Fruit fly (Drosophila melanogaster) whole organism, embryonic: ENCODE results near the gene Mul1.

ENCODE experiments used
- Awh ChIP-seq: fragments of 200-800 bp; sonication (Bioruptor generic); IDR thresholded peaks from 2 replicates; pipeline ENCODE4, ENCODE4 v1.3.6; 2022; ENCODE audit warnings: missing biosample characterization, missing genetic modification characterization
- B-H2 ChIP-seq: fragments of 200-800 bp; sonication (Bioruptor generic); optimal IDR thresholded peaks from 2 replicates; lab custom pipeline; 2018; ENCODE audit warnings: missing biosample characterization, mild to moderate bottlenecking, missing genetic modification characterization
- Bgb ChIP-seq: fragments of 200-800 bp; sonication (Bioruptor generic); IDR thresholded peaks from 2 replicates; pipeline ENCODE4 v1.3.6; 2022; ENCODE audit warnings: missing biosample characterization, missing genetic modification characterization; ENCODE audit not compliant: partially characterized antibody
- CG11247 ChIP-seq: fragments of 200-800 bp; sonication (Bioruptor generic); IDR thresholded peaks from 2 replicates; pipeline ENCODE4 v1.3.6; 2022; ENCODE audit warnings: missing biosample characterization, missing genetic modification characterization
- CG12744 ChIP-seq: fragments of 200-800 bp; sonication (Bioruptor generic); optimal IDR thresholded peaks from 2 replicates; lab custom pipeline; 2016; ENCODE audit warnings: missing biosample characterization, missing genetic modification characterization
- CG13287 ChIP-seq: fragments of 200-800 bp; sonication (Bioruptor generic); IDR thresholded peaks from 2 replicates; pipeline ENCODE4 v1.3.6; 2022; ENCODE audit warnings: missing biosample characterization, missing genetic modification characterization; ENCODE audit not compliant: partially characterized antibody
- CG14965 ChIP-seq: fragments of 200-800 bp; sonication (Bioruptor generic); optimal IDR thresholded peaks from 2 replicates; lab custom pipeline; 2016; ENCODE audit warnings: missing biosample characterization, missing genetic modification characterization, borderline replicate concordance
- CG15601 ChIP-seq: fragments of 200-800 bp; sonication (Bioruptor generic); optimal IDR thresholded peaks from 3 replicates; lab custom pipeline; 2019; ENCODE audit warnings: missing biosample characterization, mild to moderate bottlenecking, missing genetic modification characterization, moderate library complexity
- CG17328 ChIP-seq: fragments of 200-800 bp; sonication (Bioruptor generic); IDR thresholded peaks from 2 replicates; pipeline ENCODE4 v1.3.6; 2022; ENCODE audit warnings: missing biosample characterization, missing genetic modification characterization
- CG18764 ChIP-seq: fragments of 200-800 bp; sonication (Bioruptor generic); optimal IDR thresholded peaks from 3 replicates; lab custom pipeline; 2016; ENCODE audit warnings: missing biosample characterization, missing genetic modification characterization
- CG2199 ChIP-seq: fragments of 200-800 bp; sonication (Bioruptor generic); IDR thresholded peaks from 3 replicates; pipeline ENCODE4 v1.3.6; 2022; ENCODE audit warnings: missing biosample characterization, missing genetic modification characterization
- CG32772 ChIP-seq: fragments of 200-800 bp; sonication (Bioruptor generic); IDR thresholded peaks from 2 replicates; pipeline ENCODE4 v1.3.6; 2022; ENCODE audit warnings: missing biosample characterization, missing genetic modification characterization
- CG4282 ChIP-seq: fragments of 200-800 bp; sonication (Bioruptor generic); optimal IDR thresholded peaks from 2 replicates; lab custom pipeline; 2016; ENCODE audit warnings: missing biosample characterization, missing genetic modification characterization
- CG4328 ChIP-seq: fragments of 200-800 bp; sonication (Bioruptor generic); optimal IDR thresholded peaks from 3 replicates; lab custom pipeline; 2017; ENCODE audit warnings: missing biosample characterization, missing genetic modification reagents, missing genetic modification characterization
- CG6654 ChIP-seq: fragments of 200-800 bp; sonication (Bioruptor generic); optimal IDR thresholded peaks from 2 replicates; lab custom pipeline; 2017; ENCODE audit warnings: missing biosample characterization, mild to moderate bottlenecking, missing genetic modification characterization
- CG8290 ChIP-seq, 3 experiments: fragments of 200-800 bp; sonication (Bioruptor generic); optimal IDR thresholded peaks; 2 replicates each; lab custom pipeline; 2016 to 2019; ENCODE audit warnings: missing biosample characterization in 3 of 3, missing genetic modification characterization in 3 of 3, mild to moderate bottlenecking in 2 of 3, moderate library complexity in 1 of 3
- Dbx ChIP-seq: fragments of 200-800 bp; sonication (Bioruptor generic); IDR thresholded peaks from 3 replicates; pipeline ENCODE4 v1.3.6; 2022; ENCODE audit warnings: missing biosample characterization, missing genetic modification characterization
- Dfd ChIP-seq, 2 experiments: fragments of >200 bp; optimal IDR thresholded peaks; 2 replicates each; lab custom pipeline; 2017; ENCODE audit warnings: missing biosample characterization in 2 of 2, missing genetic modification characterization in 2 of 2
- Fer1 ChIP-seq: fragments of 200-800 bp; sonication (Bioruptor generic); optimal IDR thresholded peaks from 2 replicates; lab custom pipeline; 2017; ENCODE audit warnings: missing biosample characterization, mild to moderate bottlenecking, missing genetic modification characterization
- Fer2 ChIP-seq: fragments of 200-800 bp; sonication (Bioruptor generic); optimal IDR thresholded peaks from 2 replicates; lab custom pipeline; 2018; ENCODE audit warnings: missing biosample characterization, mild to moderate bottlenecking, missing genetic modification characterization, moderate library complexity
- Nf-YA ChIP-seq: fragments of 200-800 bp; sonication (Bioruptor generic); IDR thresholded peaks from 2 replicates; pipeline ENCODE4 v1.3.6; 2022; ENCODE audit warnings: missing biosample characterization, missing genetic modification characterization
- ab ChIP-seq: fragments of 200-800 bp; sonication (Bioruptor generic); optimal IDR thresholded peaks from 2 replicates; lab custom pipeline; 2016; ENCODE audit warnings: missing biosample characterization, missing genetic modification characterization
- ara ChIP-seq: fragments of 200-800 bp; sonication (Bioruptor generic); IDR thresholded peaks from 2 replicates; pipeline ENCODE4 v1.3.6; 2022; ENCODE audit warnings: missing biosample characterization, missing genetic modification characterization
- ash1 ChIP-seq: fragments of 200-800 bp; sonication (Bioruptor generic); optimal IDR thresholded peaks from 2 replicates; lab custom pipeline; 2018; ENCODE audit warnings: missing biosample characterization, mild to moderate bottlenecking, missing genetic modification characterization
- bab2 ChIP-seq: fragments of 200-800 bp; sonication (Bioruptor generic); optimal IDR thresholded peaks from 2 replicates; lab custom pipeline; 2016; ENCODE audit warnings: missing biosample characterization, missing genetic modification characterization
- cas ChIP-seq: fragments of 200-800 bp; sonication (Bioruptor generic); IDR thresholded peaks from 2 replicates; pipeline ENCODE4 v1.3.6; 2022; ENCODE audit warnings: missing biosample characterization, missing genetic modification characterization
- crp ChIP-seq, 2 experiments: fragments of 200-800 bp; sonication (Bioruptor generic); optimal IDR thresholded peaks; 2 replicates in 1 of 2; 3 replicates in 1 of 2; lab custom pipeline; 2017; ENCODE audit warnings: missing biosample characterization in 2 of 2, missing genetic modification characterization in 2 of 2, mild to moderate bottlenecking in 1 of 2, moderate library complexity in 1 of 2
- da ChIP-seq: fragments of 200-800 bp; sonication (Bioruptor generic); optimal IDR thresholded peaks from 2 replicates; lab custom pipeline; 2016; ENCODE audit warnings: missing biosample characterization, missing genetic modification characterization
- dpn ChIP-seq, 2 experiments: fragments of 200-800 bp; sonication (Bioruptor generic); optimal IDR thresholded peaks; 3 replicates each; lab custom pipeline; 2016; ENCODE audit warnings: missing biosample characterization in 2 of 2, missing genetic modification characterization in 2 of 2
- fd64A ChIP-seq: fragments of 200-800 bp; sonication (Bioruptor generic); optimal IDR thresholded peaks from 3 replicates; lab custom pipeline; 2018; ENCODE audit warnings: missing biosample characterization, mild to moderate bottlenecking, missing genetic modification characterization
- kah ChIP-seq: fragments of 200-800 bp; sonication (Bioruptor generic); optimal IDR thresholded peaks from 2 replicates; lab custom pipeline; 2018; ENCODE audit warnings: missing biosample characterization, mild to moderate bottlenecking, missing genetic modification characterization
- kni ChIP-seq: fragments of 200-800 bp; sonication (Bioruptor generic); optimal IDR thresholded peaks from 3 replicates; lab custom pipeline; 2017; ENCODE audit warnings: mild to moderate bottlenecking, missing biosample characterization, missing genetic modification reagents, missing genetic modification characterization
- lilli ChIP-seq: fragments of 200-800 bp; sonication (Bioruptor generic); optimal IDR thresholded peaks from 3 replicates; lab custom pipeline; 2016; ENCODE audit warnings: missing biosample characterization, missing genetic modification characterization
- luna ChIP-seq: fragments of 200-800 bp; sonication (Bioruptor generic); optimal IDR thresholded peaks from 2 replicates; lab custom pipeline; 2016; ENCODE audit warnings: missing biosample characterization, missing genetic modification characterization
- mam ChIP-seq: fragments of 200-800 bp; sonication (Bioruptor generic); optimal IDR thresholded peaks from 3 replicates; lab custom pipeline; 2016; ENCODE audit warnings: missing biosample characterization, missing genetic modification characterization
- nau ChIP-seq: fragments of 200-800 bp; sonication (Bioruptor generic); optimal IDR thresholded peaks from 3 replicates; lab custom pipeline; 2017; ENCODE audit warnings: missing biosample characterization, mild to moderate bottlenecking, missing genetic modification characterization, missing genetic modification reagents
- odd ChIP-seq: fragments of 200-800 bp; sonication (Bioruptor generic); optimal IDR thresholded peaks from 2 replicates; lab custom pipeline; 2017; ENCODE audit warnings: missing biosample characterization, mild to moderate bottlenecking, missing genetic modification characterization
- pfk ChIP-seq: fragments of 200-800 bp; sonication (Bioruptor generic); optimal IDR thresholded peaks from 2 replicates; lab custom pipeline; 2018; ENCODE audit warnings: missing biosample characterization, mild to moderate bottlenecking, missing genetic modification characterization, moderate library complexity
- pzg ChIP-seq: fragments of 200-800 bp; sonication (Bioruptor generic); optimal IDR thresholded peaks from 3 replicates; lab custom pipeline; 2018; ENCODE audit warnings: missing biosample characterization, mild to moderate bottlenecking, missing genetic modification characterization, moderate library complexity
- sd ChIP-seq: fragments of 200-800 bp; sonication (Bioruptor generic); optimal IDR thresholded peaks from 3 replicates; lab custom pipeline; 2018; ENCODE audit warnings: missing biosample characterization, mild to moderate bottlenecking, missing genetic modification characterization, moderate library complexity
- tap ChIP-seq: fragments of 200-800 bp; optimal IDR thresholded peaks from 3 replicates; lab custom pipeline; 2019; ENCODE audit warnings: missing biosample characterization, mild to moderate bottlenecking, missing genetic modification characterization, moderate library complexity
- tio ChIP-seq: fragments of 200-800 bp; sonication (Bioruptor generic); optimal IDR thresholded peaks from 2 replicates; lab custom pipeline; 2017; ENCODE audit warnings: missing biosample characterization, missing genetic modification characterization, inconsistent platforms

Mul1 gene

dm6 chr3L:3983466-3983946, 37.8 kb upstream of the Mul1 start, which contains the start of gene scrt (continued):
- TF ChIP-seq ash1 (no peak), odd (GFP tag; lab: Kevin White, UChicago) (no peak), Dbx (GFP tag; lab: Robert Waterston, UW) (no peak; the same call in 2 of the 3 replicates), luna (GFP tag; lab: Kevin White, UChicago) (no peak), pfk (GFP tag; lab: Kevin White, UChicago) (peak; percentile 96), CG2199 (GFP tag; lab: Robert Waterston, UW) (no peak), CG11247 (GFP tag; lab: Robert Waterston, UW) (no peak), crp (GFP tag; optimal IDR thresholded peaks at IDR 0.05; lab: Kevin White, UChicago) (peak in 1 of 2 experiments; percentile 5), CG4328 (GFP tag; lab: Kevin White, UChicago) (no peak), ab (GFP tag; lab: Kevin White, UChicago) (no peak), dpn (GFP tag; optimal IDR thresholded peaks at IDR 0.05; lab: Kevin White, UChicago) (peak in 1 of 2 experiments; percentile 9), tio (GFP tag; lab: Kevin White, UChicago) (no peak), CG8290 (GFP tag; optimal IDR thresholded peaks at IDR 0.05; lab: Kevin White, UChicago) (peak; percentile 38), CG8290 (tag; optimal IDR thresholded peaks at IDR 0.05; lab: Kevin White, UChicago) (peak in 1 of 2 experiments; percentile 59), Fer1 (peak; percentile 59), cas (GFP tag; lab: Robert Waterston, UW) (no peak), CG6654 (GFP tag; lab: Kevin White, UChicago) (no peak), fd64A (no peak), Bgb (GFP tag; lab: Robert Waterston, UW) (no peak), kni (GFP tag; lab: Kevin White, UChicago) (peak; percentile 41), CG12744 (GFP tag; lab: Kevin White, UChicago) (no peak), Awh (0 out of 2 replicates have a peak, but pooled peaks have one; percentile 24), bab2 (GFP tag; lab: Kevin White, UChicago) (peak; percentile 5), CG14965 (GFP tag; lab: Kevin White, UChicago) (no peak), CG17328 (0 out of 2 replicates have a peak, but pooled peaks have one; percentile 33), B-H2 (GFP tag; lab: Kevin White, UChicago) (peak; percentile 4), Nf-YA (no peak), da (no peak), CG13287 (GFP tag; lab: Robert Waterston, UW) (peak; percentile 66), mam (GFP tag; lab: Kevin White, UChicago) (no peak), pzg (GFP tag; lab: Kevin White, UChicago) (no peak), nau (GFP tag; lab: Kevin White, UChicago) (no peak), kah (GFP tag; lab: Kevin White, UChicago) (no peak), CG18764 (GFP tag; lab: Kevin White, UChicago) (peak; percentile 100), CG15601 (tag; lab: Kevin White, UChicago) (peak; percentile 51), Fer2 (tag; lab: Kevin White, UChicago) (no peak), sd (tag; lab: Kevin White, UChicago) (no peak), lilli (GFP tag; lab: Kevin White, UChicago) (peak; percentile 34), ara (GFP tag; lab: Robert Waterston, UW) (peak; percentile 79), CG4282 (no peak), CG32772 (GFP tag; lab: Robert Waterston, UW) (no peak), tap (no peak), Dfd (GFP tag; optimal IDR thresholded peaks at IDR 0.05; lab: Kevin White, UChicago) (no peak)
